Fruit fly (Drosophila melanogaster): Measurements from ENCODE around the gene Sgs8.

Gene Sgs8

dm6 chr3L:11551949-11552348 lies 42.8 kb upstream of the Sgs8 start (continued):
- TF ChIP-seq Bdp1 (GFP tag; optimal IDR thresholded peaks at IDR 0.05) (no peak), Lpt (GFP tag; optimal IDR thresholded peaks at IDR 0.05) (no peak), Hr51 (GFP tag; optimal IDR thresholded peaks at IDR 0.05) (peak in 1 of 2 experiments; percentile 20), corto (GFP tag; optimal IDR thresholded peaks at IDR 0.05) (no peak), Doc2 (GFP tag; IDR thresholded peaks at IDR 0.05) (no peak), Atf6 (GFP tag; IDR thresholded peaks at IDR 0.05) (no peak), Max (GFP tag; optimal IDR thresholded peaks at IDR 0.05) (no peak), CG10274 (GFP tag; optimal IDR thresholded peaks at IDR 0.05) (no peak), Ets65A (GFP tag) (peak; percentile 82), da (GFP tag; optimal IDR thresholded peaks at IDR 0.05) (no peak), gro (GFP tag; optimal IDR thresholded peaks at IDR 0.05) (no peak), CG3281 (GFP tag; optimal IDR thresholded peaks at IDR 0.05) (no peak), CG6689 (GFP tag; IDR thresholded peaks at IDR 0.05) (peak; percentile 63), CG10959 (GFP tag; IDR thresholded peaks at IDR 0.05) (peak; percentile 39; the same call in 1 of the 2 replicates), disco-r (GFP tag; optimal IDR thresholded peaks at IDR 0.05) (no peak), CG13296 (GFP tag; optimal IDR thresholded peaks at IDR 0.05) (no peak), gt (GFP tag; IDR thresholded peaks at IDR 0.05) (no peak), CG12659 (GFP tag; optimal IDR thresholded peaks at IDR 0.05) (peak; percentile 4), lola (GFP tag; optimal IDR thresholded peaks at IDR 0.05) (peak in 1 of 3 experiments; percentile 74), CG10431 (GFP tag; optimal IDR thresholded peaks at IDR 0.05) (no peak), Tbp (GFP tag; optimal IDR thresholded peaks at IDR 0.05) (no peak), mam (GFP tag; optimal IDR thresholded peaks at IDR 0.05) (no peak), Mrtf (GFP tag; IDR thresholded peaks at IDR 0.05) (no peak), CG11696 (GFP tag; IDR thresholded peaks at IDR 0.05) (no peak), Chrac-16 (GFP tag; optimal IDR thresholded peaks at IDR 0.05) (peak; percentile 45), CG8388 (GFP tag; optimal IDR thresholded peaks at IDR 0.05) (peak; percentile 55), ab (GFP tag; optimal IDR thresholded peaks at IDR 0.05) (no peak), dati (GFP tag; IDR thresholded peaks at IDR 0.05) (no peak), CG17186 (GFP tag; optimal IDR thresholded peaks at IDR 0.05) (no peak), bowl (GFP tag; IDR thresholded peaks at IDR 0.05) (no peak), ind (GFP tag; optimal IDR thresholded peaks at IDR 0.05) (no peak), ac (GFP tag; optimal IDR thresholded peaks at IDR 0.05) (peak; percentile 46), Hmx (GFP tag; optimal IDR thresholded peaks at IDR 0.05) (no peak), tin (GFP tag; optimal IDR thresholded peaks at IDR 0.05) (peak; percentile 32), CHES-1-like (GFP tag; optimal IDR thresholded peaks at IDR 0.05) (peak; percentile 4), vvl (GFP tag; IDR thresholded peaks at IDR 0.05) (0 out of 2 replicates have a peak, but pooled peaks have one; percentile 47), abd-A (tag; optimal IDR thresholded peaks at IDR 0.05) (no peak), kay (GFP tag; optimal IDR thresholded peaks at IDR 0.05) (peak; percentile 6), cato (GFP tag; optimal IDR thresholded peaks at IDR 0.05; ENCODE audit: borderline replicate concordance) (peak; percentile 30), Sin3A (optimal IDR thresholded peaks at IDR 0.05) (no peak), inv (GFP tag; IDR thresholded peaks at IDR 0.05; ENCODE audit: partially characterized antibody) (no peak), exex (tag; optimal IDR thresholded peaks at IDR 0.05) (no peak), CG17328 (GFP tag; IDR thresholded peaks at IDR 0.05) (0 out of 2 replicates have a peak, but pooled peaks have one; percentile 18), CG42726 (GFP tag; IDR thresholded peaks at IDR 0.05; ENCODE audit: partially characterized antibody) (no peak), CG8924 (tag; optimal IDR thresholded peaks at IDR 0.05) (peak; percentile 44), Rx (GFP tag; IDR thresholded peaks at IDR 0.05) (no peak), sd (tag; optimal IDR thresholded peaks at IDR 0.05) (no peak), CG10209 (GFP tag; optimal IDR thresholded peaks at IDR 0.05) (no peak), E2f1 (GFP tag; IDR thresholded peaks at IDR 0.05) (peak; percentile 52), CG4820 (GFP tag; optimal IDR thresholded peaks at IDR 0.05) (peak; percentile 42), gcm (GFP tag; optimal IDR thresholded peaks at IDR 0.05) (peak; percentile 45), CG11695 (GFP tag; IDR thresholded peaks at IDR 0.05) (0 out of 3 replicates have a peak, but pooled peaks have one; percentile 35)
